Fruit fly (Drosophila melanogaster) whole organism, prepupa: ENCODE results near the gene Rrp40.

Source experiments
- Blimp-1 ChIP-seq: fragments of 200-800 bp; sonication (Bioruptor generic); optimal IDR thresholded peaks from 3 replicates; lab custom pipeline; 2017; ENCODE audit warnings: missing biosample characterization, missing genetic modification characterization, mild to moderate bottlenecking, moderate library complexity, missing genetic modification reagents
- CG10669 ChIP-seq: fragments of 200-800 bp; sonication (Bioruptor generic); optimal IDR thresholded peaks from 3 replicates; lab custom pipeline; 2018; ENCODE audit warnings: missing biosample characterization, mild to moderate bottlenecking, missing genetic modification characterization, moderate library complexity
- CG11294 ChIP-seq: fragments of 200-800 bp; sonication (Bioruptor generic); IDR thresholded peaks from 2 replicates; pipeline ENCODE4 v1.3.6; 2022; ENCODE audit warnings: missing biosample characterization, missing genetic modification characterization
- CG11902 ChIP-seq: fragments of 200-800 bp; sonication (Bioruptor generic); optimal IDR thresholded peaks from 3 replicates; lab custom pipeline; 2016; ENCODE audit warnings: missing biosample characterization, missing genetic modification characterization
- CG1621 ChIP-seq: fragments of 200-800 bp; sonication (Bioruptor generic); optimal IDR thresholded peaks from 3 replicates; lab custom pipeline; 2018; ENCODE audit warnings: missing biosample characterization, mild to moderate bottlenecking, missing genetic modification characterization
- CG16779 ChIP-seq: fragments of 200-800 bp; sonication (Bioruptor generic); optimal IDR thresholded peaks from 3 replicates; lab custom pipeline; 2017; ENCODE audit warnings: missing biosample characterization, mild to moderate bottlenecking, missing genetic modification characterization
- CG31627 ChIP-seq: fragments of 200-800 bp; sonication (Bioruptor generic); optimal IDR thresholded peaks from 3 replicates; lab custom pipeline; 2016; ENCODE audit warnings: missing biosample characterization, missing genetic modification characterization
- CG34406 ChIP-seq: fragments of 200-800 bp; sonication (Bioruptor generic); optimal IDR thresholded peaks from 3 replicates; lab custom pipeline; 2016; ENCODE audit warnings: missing biosample characterization, missing genetic modification characterization
- CG3919 ChIP-seq: fragments of 200-800 bp; sonication (Bioruptor generic); optimal IDR thresholded peaks from 3 replicates; lab custom pipeline; 2016; ENCODE audit warnings: missing biosample characterization, missing genetic modification characterization
- CG4318 ChIP-seq: fragments of 200-800 bp; sonication (Bioruptor generic); optimal IDR thresholded peaks from 3 replicates; lab custom pipeline; 2017; ENCODE audit warnings: missing biosample characterization, mild to moderate bottlenecking, missing genetic modification characterization
- CG6163 ChIP-seq: fragments of 200-800 bp; sonication (Bioruptor generic); IDR thresholded peaks from 3 replicates; pipeline ENCODE4 v1.3.6; 2022; ENCODE audit warnings: missing biosample characterization, missing genetic modification characterization
- CG6276 ChIP-seq: fragments of 200-800 bp; sonication (Bioruptor generic); optimal IDR thresholded peaks from 2 replicates; lab custom pipeline; 2017; ENCODE audit warnings: missing biosample characterization, mild to moderate bottlenecking, missing genetic modification characterization
- CG6792 ChIP-seq: fragments of 200-800 bp; sonication (Bioruptor generic); optimal IDR thresholded peaks from 3 replicates; lab custom pipeline; 2016; ENCODE audit warnings: missing biosample characterization, missing genetic modification characterization
- CG6808 ChIP-seq: fragments of 200-800 bp; sonication (Bioruptor generic); optimal IDR thresholded peaks from 3 replicates; lab custom pipeline; 2017; ENCODE audit warnings: missing biosample characterization, missing genetic modification characterization, mild to moderate bottlenecking, moderate library complexity, missing genetic modification reagents
- CG8119 ChIP-seq: fragments of 200-800 bp; sonication (Bioruptor generic); IDR thresholded peaks from 3 replicates; pipeline ENCODE4 v1.3.6; 2022; ENCODE audit warnings: missing biosample characterization, missing genetic modification characterization
- CG8319 ChIP-seq: fragments of 200-800 bp; sonication (Bioruptor generic); optimal IDR thresholded peaks from 3 replicates; lab custom pipeline; 2016; ENCODE audit warnings: missing biosample characterization, missing genetic modification characterization
- CG8632 ChIP-seq: fragments of 200-800 bp; sonication (Bioruptor generic); optimal IDR thresholded peaks from 3 replicates; lab custom pipeline; 2016; ENCODE audit warnings: missing biosample characterization, missing genetic modification characterization
- CG9139 ChIP-seq: fragments of 200-800 bp; sonication (Bioruptor generic); optimal IDR thresholded peaks from 3 replicates; lab custom pipeline; 2017; ENCODE audit warnings: missing biosample characterization, mild to moderate bottlenecking, missing genetic modification characterization
- Eip78C ChIP-seq: fragments of 200-800 bp; sonication (Bioruptor generic); peaks from one replicate; lab custom pipeline; 2016; ENCODE audit warnings: missing biosample characterization, missing genetic modification characterization
- Eip93F ChIP-seq: fragments of 200-800 bp; sonication (Bioruptor generic); optimal IDR thresholded peaks from 2 replicates; lab custom pipeline; 2016; ENCODE audit warnings: missing biosample characterization, mild to moderate bottlenecking, missing genetic modification characterization
- Ets21C ChIP-seq: fragments of 200-800 bp; sonication (Bioruptor generic); optimal IDR thresholded peaks from 3 replicates; lab custom pipeline; 2016; ENCODE audit warnings: missing biosample characterization, missing genetic modification characterization
- Hr4 ChIP-seq: fragments of 200-800 bp; sonication (Bioruptor generic); optimal IDR thresholded peaks from 3 replicates; lab custom pipeline; 2016; ENCODE audit warnings: missing biosample characterization, missing genetic modification characterization
- Met ChIP-seq: fragments of 200-800 bp; sonication (Bioruptor generic); optimal IDR thresholded peaks from 3 replicates; lab custom pipeline; 2016; ENCODE audit warnings: missing biosample characterization, missing genetic modification characterization
- OdsH ChIP-seq: fragments of 200-800 bp; sonication (Bioruptor generic); optimal IDR thresholded peaks from 3 replicates; lab custom pipeline; 2016; ENCODE audit warnings: missing biosample characterization, missing genetic modification characterization
- Smox ChIP-seq: fragments of 200-800 bp; sonication (Bioruptor generic); optimal IDR thresholded peaks from 3 replicates; lab custom pipeline; 2016; ENCODE audit warnings: missing biosample characterization, missing genetic modification characterization
- Sox14 ChIP-seq: fragments of 200-800 bp; sonication (Bioruptor generic); optimal IDR thresholded peaks from 3 replicates; lab custom pipeline; 2016; ENCODE audit warnings: missing biosample characterization, missing genetic modification characterization
- Sox15 ChIP-seq: fragments of 200-800 bp; sonication (Bioruptor generic); optimal IDR thresholded peaks from 3 replicates; lab custom pipeline; 2016; ENCODE audit warnings: missing biosample characterization, missing genetic modification characterization
- achi ChIP-seq: fragments of 200-800 bp; sonication (Bioruptor generic); optimal IDR thresholded peaks from 3 replicates; lab custom pipeline; 2016; ENCODE audit warnings: missing biosample characterization, missing genetic modification characterization
- cyc ChIP-seq: fragments of 200-800 bp; sonication (Bioruptor generic); optimal IDR thresholded peaks from 3 replicates; lab custom pipeline; 2016; ENCODE audit warnings: missing biosample characterization, missing genetic modification characterization
- dsx ChIP-seq: fragments of 200-800 bp; optimal IDR thresholded peaks from 3 replicates; lab custom pipeline; 2019; ENCODE audit warnings: missing biosample characterization, mild to moderate bottlenecking, missing genetic modification characterization, moderate library complexity; ENCODE audit not compliant: poor library complexity, severe bottlenecking
- eg ChIP-seq: fragments of 200-800 bp; sonication (Bioruptor generic); IDR thresholded peaks from 3 replicates; pipeline ENCODE4 v1.3.6; 2022; ENCODE audit warnings: missing biosample characterization, missing genetic modification characterization
- esn ChIP-seq: fragments of 200-800 bp; sonication (Bioruptor generic); optimal IDR thresholded peaks from 2 replicates; lab custom pipeline; 2016; ENCODE audit warnings: missing biosample characterization, mild to moderate bottlenecking, missing genetic modification characterization, moderate library complexity
- fd85E ChIP-seq: fragments of 200-800 bp; sonication (Bioruptor generic); optimal IDR thresholded peaks from 3 replicates; lab custom pipeline; 2016; ENCODE audit warnings: missing biosample characterization, missing genetic modification characterization
- lz ChIP-seq: fragments of 200-800 bp; sonication (Bioruptor generic); optimal IDR thresholded peaks from 3 replicates; lab custom pipeline; 2016; ENCODE audit warnings: missing biosample characterization, missing genetic modification characterization
- net ChIP-seq: fragments of 200-800 bp; sonication (Bioruptor generic); optimal IDR thresholded peaks from 3 replicates; lab custom pipeline; 2016; ENCODE audit warnings: missing biosample characterization, missing genetic modification characterization
- pdm3 ChIP-seq: fragments of 200-800 bp; sonication (Bioruptor generic); optimal IDR thresholded peaks from 3 replicates; lab custom pipeline; 2016; ENCODE audit warnings: missing biosample characterization, missing genetic modification characterization
- salr ChIP-seq, 2 experiments: fragments of 200-800 bp; sonication (Bioruptor generic); optimal IDR thresholded peaks; 3 replicates each; lab custom pipeline; 2016 to 2018; ENCODE audit warnings: missing biosample characterization in 2 of 2, missing genetic modification characterization in 2 of 2, mild to moderate bottlenecking in 1 of 2
- spab ChIP-seq: fragments of 200-800 bp; sonication (Bioruptor generic); optimal IDR thresholded peaks from 2 replicates; lab custom pipeline; 2017; ENCODE audit warnings: missing biosample characterization, mild to moderate bottlenecking, missing genetic modification characterization, missing genetic modification reagents
- svp ChIP-seq: fragments of 200-800 bp; sonication (Bioruptor generic); peaks from one replicate; lab custom pipeline; 2016; ENCODE audit warnings: missing biosample characterization, missing genetic modification characterization
- vri ChIP-seq: fragments of 200-800 bp; sonication (Bioruptor generic); optimal IDR thresholded peaks from 3 replicates; lab custom pipeline; 2016; ENCODE audit warnings: missing biosample characterization, mild to moderate bottlenecking, missing genetic modification characterization

The Rrp40 gene

dm6 chr2L:1723937-1724591 lies 4.5 kb upstream of the Rrp40 start, which contains the start of gene Rim2:
Gene Rim2 (minus strand): TSS chr2L:1724388.
- no peak for TF ChIP-seq achi
- TF ChIP-seq svp (GFP tag; lab: Kevin White, UChicago) = peak; percentile 76
- no peak for TF ChIP-seq CG31627 (GFP tag; lab: Kevin White, UChicago)
- peak; percentile 76 for TF ChIP-seq vri
- TF ChIP-seq Eip78C (GFP tag; lab: Kevin White, UChicago) = peak; percentile 46
- TF ChIP-seq CG4318 = no peak
- peak; percentile 25 for TF ChIP-seq Sox14 (GFP tag; lab: Kevin White, UChicago)
- TF ChIP-seq Smox (GFP tag; lab: Kevin White, UChicago) = no peak
- peak; percentile 26 for TF ChIP-seq dsx (GFP tag; lab: Kevin White, UChicago)
- TF ChIP-seq lz (GFP tag; lab: Kevin White, UChicago) = peak; percentile 32
- no peak for TF ChIP-seq Sox15 (GFP tag; lab: Kevin White, UChicago)
- no peak for TF ChIP-seq CG11902 (GFP tag; lab: Kevin White, UChicago)
- TF ChIP-seq esn (GFP tag; lab: Kevin White, UChicago) = no peak
- no peak for TF ChIP-seq CG3919
- no peak for TF ChIP-seq CG6276 (GFP tag; lab: Kevin White, UChicago)
- TF ChIP-seq eg (GFP tag; lab: Robert Waterston, UW) = no peak
- TF ChIP-seq CG16779 (tag; lab: Kevin White, UChicago) = peak; percentile 24
- no peak for TF ChIP-seq CG8319 (GFP tag; lab: Kevin White, UChicago)

- no peak for TF ChIP-seq cyc (GFP tag; lab: Kevin White, UChicago)
- TF ChIP-seq Hr4 (GFP tag; lab: Kevin White, UChicago) = no peak
- TF ChIP-seq fd85E (GFP tag; lab: Kevin White, UChicago) = no peak
- no peak for TF ChIP-seq CG6808
- no peak for TF ChIP-seq Met
- TF ChIP-seq CG9139 (GFP tag; lab: Kevin White, UChicago) = no peak
- TF ChIP-seq CG10669 = no peak
- no peak for TF ChIP-seq Sox14 (GFP tag; lab: Kevin White, UChicago)
- no peak for TF ChIP-seq spab (GFP tag; lab: Kevin White, UChicago)
- no peak for TF ChIP-seq Blimp-1 (GFP tag; lab: Kevin White, UChicago)
- TF ChIP-seq CG1621 (tag; lab: Kevin White, UChicago) = no peak
- no peak for TF ChIP-seq CG11294 (GFP tag; lab: Robert Waterston, UW)
- TF ChIP-seq Eip93F (GFP tag; lab: Kevin White, UChicago) = no peak
- no peak for TF ChIP-seq CG6276 (GFP tag; lab: Kevin White, UChicago)
- no peak for TF ChIP-seq CG34406 (GFP tag; lab: Kevin White, UChicago)
- TF ChIP-seq CG6792 (GFP tag; lab: Kevin White, UChicago) = no peak
Observed at dm6 chr2L:1724592-1724940, 4.0 kb upstream of the Rrp40 start.

dm6 chr2L:1727162-1727825 lies 1.2 kb upstream of the Rrp40 start:
- TF ChIP-seq pdm3 (GFP tag; lab: Kevin White, UChicago) (no peak), spab (GFP tag; lab: Kevin White, UChicago) (peak; percentile 96)

- TF ChIP-seq CG11294 (GFP tag; lab: Robert Waterston, UW) (peak; percentile 96), CG11902 (GFP tag; lab: Kevin White, UChicago) (peak; percentile 94), Eip78C (GFP tag; lab: Kevin White, UChicago) (peak; percentile 99), Met (peak; percentile 99), OdsH (GFP tag; lab: Kevin White, UChicago) (peak; percentile 98), esn (GFP tag; lab: Kevin White, UChicago) (peak; percentile 99), dsx (GFP tag; lab: Kevin White, UChicago) (peak; percentile 98), Ets21C (peak; percentile 92), net (GFP tag; lab: Kevin White, UChicago) (peak; percentile 96), CG16779 (tag; lab: Kevin White, UChicago) (peak; percentile 96), Sox15 (GFP tag; lab: Kevin White, UChicago) (peak; percentile 95), Hr4 (GFP tag; lab: Kevin White, UChicago) (peak; percentile 97), CG10669 (peak; percentile 96), salr (GFP tag; optimal IDR thresholded peaks at IDR 0.05; lab: Kevin White, UChicago) (peak; percentile 93 to 95), CG8632 (peak; percentile 99), CG4318 (peak; percentile 95), spab (GFP tag; lab: Kevin White, UChicago) (peak; percentile 94), CG6163 (GFP tag; lab: Robert Waterston, UW) (peak; percentile 98), lz (GFP tag; lab: Kevin White, UChicago) (peak; percentile 98), Blimp-1 (GFP tag; lab: Kevin White, UChicago) (peak; percentile 97), CG8119 (GFP tag; lab: Robert Waterston, UW) (peak; percentile 98)
Observed at dm6 chr2L:1727826-1728619, 509 bp upstream of the Rrp40 start.
